Fruit fly (Drosophila melanogaster) whole organism, prepupa: ENCODE data around the gene ABCB7.

Experiments
- Blimp-1 ChIP-seq: fragments of 200-800 bp; sonication (Bioruptor generic); optimal IDR thresholded peaks from 3 replicates; lab custom pipeline; 2017; ENCODE audit warnings: missing biosample characterization, missing genetic modification characterization, mild to moderate bottlenecking, moderate library complexity, missing genetic modification reagents
- CG31627 ChIP-seq: fragments of 200-800 bp; sonication (Bioruptor generic); optimal IDR thresholded peaks from 3 replicates; lab custom pipeline; 2016; ENCODE audit warnings: missing biosample characterization, missing genetic modification characterization
- CG6276 ChIP-seq: fragments of 200-800 bp; sonication (Bioruptor generic); optimal IDR thresholded peaks from 2 replicates; lab custom pipeline; 2017; ENCODE audit warnings: missing biosample characterization, mild to moderate bottlenecking, missing genetic modification characterization
- CG6808 ChIP-seq: fragments of 200-800 bp; sonication (Bioruptor generic); optimal IDR thresholded peaks from 3 replicates; lab custom pipeline; 2017; ENCODE audit warnings: missing biosample characterization, missing genetic modification characterization, mild to moderate bottlenecking, moderate library complexity, missing genetic modification reagents
- CG8119 ChIP-seq: fragments of 200-800 bp; sonication (Bioruptor generic); IDR thresholded peaks from 3 replicates; pipeline ENCODE4 v1.3.6; 2022; ENCODE audit warnings: missing biosample characterization, missing genetic modification characterization
- CG8319 ChIP-seq: fragments of 200-800 bp; sonication (Bioruptor generic); optimal IDR thresholded peaks from 3 replicates; lab custom pipeline; 2016; ENCODE audit warnings: missing biosample characterization, missing genetic modification characterization
- Ets21C ChIP-seq: fragments of 200-800 bp; sonication (Bioruptor generic); optimal IDR thresholded peaks from 3 replicates; lab custom pipeline; 2016; ENCODE audit warnings: missing biosample characterization, missing genetic modification characterization
- Gug ChIP-seq: fragments of 200-800 bp; sonication (Bioruptor generic); IDR thresholded peaks from 2 replicates; pipeline ENCODE4 v1.3.6; 2022; ENCODE audit warnings: missing biosample characterization, missing genetic modification characterization
- Hr4 ChIP-seq: fragments of 200-800 bp; sonication (Bioruptor generic); optimal IDR thresholded peaks from 3 replicates; lab custom pipeline; 2016; ENCODE audit warnings: missing biosample characterization, missing genetic modification characterization
- Sox102F ChIP-seq: fragments of 200-800 bp; sonication (Bioruptor generic); optimal IDR thresholded peaks from 2 replicates; lab custom pipeline; 2016; ENCODE audit warnings: missing biosample characterization, mild to moderate bottlenecking, missing genetic modification characterization
- eg ChIP-seq: fragments of 200-800 bp; sonication (Bioruptor generic); IDR thresholded peaks from 3 replicates; pipeline ENCODE4 v1.3.6; 2022; ENCODE audit warnings: missing biosample characterization, missing genetic modification characterization
- fkh ChIP-seq: fragments of 200-800 bp; sonication (Bioruptor generic); optimal IDR thresholded peaks from 3 replicates; lab custom pipeline; 2017; ENCODE audit warnings: missing biosample characterization, mild to moderate bottlenecking, missing genetic modification characterization, moderate library complexity
- ss ChIP-seq, 2 experiments: fragments of 200-800 bp; sonication (Bioruptor generic); optimal IDR thresholded peaks; 2 replicates in 1 of 2; 3 replicates in 1 of 2; lab custom pipeline; 2017 to 2018; ENCODE audit warnings: mild to moderate bottlenecking in 2 of 2, missing biosample characterization in 2 of 2, missing genetic modification characterization in 2 of 2, moderate library complexity in 1 of 2

DNA sequence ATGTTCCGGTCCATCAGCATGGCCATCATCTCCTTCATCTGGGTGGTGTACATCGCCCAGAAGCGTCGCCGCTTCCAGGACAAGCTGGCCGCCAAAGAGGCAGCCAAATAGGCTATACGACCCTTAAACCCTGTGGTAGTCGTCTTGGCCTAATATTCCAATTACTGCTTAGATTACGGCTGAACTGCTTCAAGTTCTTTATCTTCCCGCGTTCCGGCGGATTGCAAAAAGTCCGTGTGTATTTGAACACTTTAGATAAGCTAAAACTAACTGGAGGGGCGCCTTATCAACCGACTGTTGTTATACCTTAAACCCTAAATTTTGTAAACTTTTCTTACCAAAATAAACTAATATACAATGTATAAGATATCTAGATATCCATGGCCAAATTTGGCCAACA, 35.5 kb downstream of the ABCB7 start:
- TF ChIP-seq Ets21C (no peak), ss (GFP tag; optimal IDR thresholded peaks at IDR 0.05; lab: Kevin White, UChicago) (no peak), fkh (GFP tag; lab: Kevin White, UChicago) (no peak), CG8119 (GFP tag; lab: Robert Waterston, UW) (no peak), CG6276 (GFP tag; lab: Kevin White, UChicago) (no peak), CG6808 (no peak), Hr4 (GFP tag; lab: Kevin White, UChicago) (no peak), CG31627 (GFP tag; lab: Kevin White, UChicago) (no peak), Blimp-1 (GFP tag; lab: Kevin White, UChicago) (no peak), Sox102F (GFP tag; lab: Kevin White, UChicago) (no peak), Gug (GFP tag; lab: Robert Waterston, UW) (no peak), eg (GFP tag; lab: Robert Waterston, UW) (no peak), CG8319 (no peak)
